Fruit fly (Drosophila melanogaster) whole organism, embryonic: ENCODE data around the gene Fas3.

Source experiments
- Blimp-1 ChIP-seq: fragments of 200-800 bp; sonication (Bioruptor generic); optimal IDR thresholded peaks from 3 replicates; lab custom pipeline; 2018; ENCODE audit warnings: missing biosample characterization, missing genetic modification characterization, mild to moderate bottlenecking, moderate library complexity, missing genetic modification reagents
- CG10274 ChIP-seq: fragments of 200-800 bp; sonication (Bioruptor generic); optimal IDR thresholded peaks from 3 replicates; lab custom pipeline; 2017; ENCODE audit warnings: missing biosample characterization, mild to moderate bottlenecking, missing genetic modification characterization
- CG11093 ChIP-seq: fragments of 200-800 bp; sonication (Bioruptor generic); IDR thresholded peaks from 3 replicates; pipeline ENCODE4 v1.3.6; 2022; ENCODE audit warnings: missing biosample characterization, missing genetic modification characterization
- CG11456 ChIP-seq: fragments of 200-800 bp; sonication (Bioruptor generic); IDR thresholded peaks from 3 replicates; pipeline ENCODE4 v1.3.6; 2022; ENCODE audit warnings: missing biosample characterization, missing genetic modification characterization
- CG12219 ChIP-seq: fragments of 200-800 bp; sonication (Bioruptor generic); optimal IDR thresholded peaks from 3 replicates; lab custom pipeline; 2018; ENCODE audit warnings: missing biosample characterization, mild to moderate bottlenecking, missing genetic modification characterization
- CG12942 ChIP-seq: fragments of 200-800 bp; sonication (Bioruptor generic); optimal IDR thresholded peaks from 3 replicates; lab custom pipeline; 2016; ENCODE audit warnings: missing biosample characterization, missing genetic modification characterization
- CG13424 ChIP-seq: fragments of 200-800 bp; sonication (Bioruptor generic); optimal IDR thresholded peaks from 2 replicates; lab custom pipeline; 2019; ENCODE audit warnings: missing biosample characterization, mild to moderate bottlenecking, missing genetic modification characterization, moderate library complexity
- CG14965 ChIP-seq: fragments of 200-800 bp; sonication (Bioruptor generic); optimal IDR thresholded peaks from 2 replicates; lab custom pipeline; 2016; ENCODE audit warnings: missing biosample characterization, missing genetic modification characterization, borderline replicate concordance
- CG1603 ChIP-seq: fragments of 200-800 bp; sonication (Bioruptor generic); optimal IDR thresholded peaks from 2 replicates; lab custom pipeline; 2019; ENCODE audit warnings: missing biosample characterization, mild to moderate bottlenecking, missing genetic modification characterization, moderate library complexity
- CG17568 ChIP-seq: fragments of 200-800 bp; sonication (Bioruptor generic); optimal IDR thresholded peaks from 2 replicates; lab custom pipeline; 2018; ENCODE audit warnings: missing biosample characterization, mild to moderate bottlenecking, missing genetic modification characterization, moderate library complexity
- CG2199 ChIP-seq: fragments of 200-800 bp; sonication (Bioruptor generic); IDR thresholded peaks from 3 replicates; pipeline ENCODE4 v1.3.6; 2022; ENCODE audit warnings: missing biosample characterization, missing genetic modification characterization
- CG2875 ChIP-seq: fragments of 200-800 bp; sonication (Bioruptor generic); optimal IDR thresholded peaks from 2 replicates; lab custom pipeline; 2017; ENCODE audit warnings: missing biosample characterization, mild to moderate bottlenecking, missing genetic modification characterization, missing genetic modification reagents
- CG30020 ChIP-seq: fragments of 200-800 bp; optimal IDR thresholded peaks from 2 replicates; lab custom pipeline; 2019; ENCODE audit warnings: missing biosample characterization, mild to moderate bottlenecking, missing genetic modification characterization, moderate library complexity
- CG30431 ChIP-seq: fragments of 200-800 bp; sonication (Bioruptor generic); optimal IDR thresholded peaks from 2 replicates; lab custom pipeline; 2017; ENCODE audit warnings: missing biosample characterization, missing genetic modification characterization
- CG31224 ChIP-seq: fragments of 200-800 bp; sonication (Bioruptor generic); IDR thresholded peaks from 2 replicates; pipeline ENCODE4 v1.3.6; 2022; ENCODE audit warnings: missing biosample characterization, missing genetic modification characterization
- CG32767 ChIP-seq: fragments of 200-800 bp; sonication (Bioruptor generic); IDR thresholded peaks from 2 replicates; pipeline ENCODE4 v1.3.6; 2022; ENCODE audit warnings: missing biosample characterization, missing genetic modification characterization
- CG32772 ChIP-seq: fragments of 200-800 bp; sonication (Bioruptor generic); IDR thresholded peaks from 2 replicates; pipeline ENCODE4 v1.3.6; 2022; ENCODE audit warnings: missing biosample characterization, missing genetic modification characterization
- CG6813 ChIP-seq: fragments of 200-800 bp; sonication (Bioruptor generic); optimal IDR thresholded peaks from 2 replicates; lab custom pipeline; 2017; ENCODE audit warnings: missing biosample characterization, missing genetic modification characterization, mild to moderate bottlenecking, moderate library complexity, missing genetic modification reagents
- CG8765 ChIP-seq: fragments of 200-800 bp; sonication (Bioruptor generic); IDR thresholded peaks from 2 replicates; pipeline ENCODE4 v1.3.6; 2022; ENCODE audit warnings: missing biosample characterization, missing genetic modification characterization
- CG8924 ChIP-seq: fragments of 200-800 bp; optimal IDR thresholded peaks from 3 replicates; lab custom pipeline; 2019; ENCODE audit warnings: missing biosample characterization, mild to moderate bottlenecking, missing genetic modification characterization, moderate library complexity
- Chrac-16 ChIP-seq: fragments of 200-800 bp; sonication (Bioruptor generic); optimal IDR thresholded peaks from 3 replicates; lab custom pipeline; 2016; ENCODE audit warnings: missing biosample characterization, missing genetic modification characterization
- CoRest ChIP-seq: fragments of 200-800 bp; sonication (Bioruptor generic); optimal IDR thresholded peaks from 3 replicates; lab custom pipeline; 2018; ENCODE audit warnings: missing biosample characterization, mild to moderate bottlenecking, missing genetic modification characterization, moderate library complexity
- Eip74EF ChIP-seq, 2 experiments: fragments of 200-800 bp in 1 of 2; fragments of >200 bp in 1 of 2; sonication (Bioruptor generic) in 1 of 2; optimal IDR thresholded peaks; 2 replicates each; lab custom pipeline; 2017 to 2019; ENCODE audit warnings: missing biosample characterization in 2 of 2, missing genetic modification characterization in 2 of 2, mild to moderate bottlenecking in 1 of 2, moderate library complexity in 1 of 2
- Fer1 ChIP-seq: fragments of 200-800 bp; sonication (Bioruptor generic); optimal IDR thresholded peaks from 2 replicates; lab custom pipeline; 2017; ENCODE audit warnings: missing biosample characterization, mild to moderate bottlenecking, missing genetic modification characterization
- Ptx1 ChIP-seq: fragments of 200-800 bp; sonication (Bioruptor generic); IDR thresholded peaks from 2 replicates; pipeline ENCODE4 v1.3.6; 2022; ENCODE audit warnings: missing biosample characterization, missing genetic modification characterization
- Sox102F ChIP-seq: fragments of 200-800 bp; sonication (Bioruptor generic); optimal IDR thresholded peaks from 2 replicates; lab custom pipeline; 2018; ENCODE audit warnings: missing biosample characterization, mild to moderate bottlenecking, missing genetic modification characterization, moderate library complexity
- Stat92E ChIP-seq, 3 experiments: fragments of >200 bp in 2 of 3; fragments of 200-800 bp in 1 of 3; sonication (Bioruptor generic) in 1 of 3; optimal IDR thresholded peaks; 2 replicates each; lab custom pipeline; 2017 to 2019; ENCODE audit warnings: missing biosample characterization in 3 of 3, missing genetic modification characterization in 3 of 3, mild to moderate bottlenecking in 1 of 3, moderate library complexity in 1 of 3
- Vsx1 ChIP-seq: fragments of 200-800 bp; sonication (Bioruptor generic); optimal IDR thresholded peaks from 2 replicates; lab custom pipeline; 2017; ENCODE audit warnings: missing biosample characterization, mild to moderate bottlenecking, missing genetic modification characterization, missing genetic modification reagents
- chif ChIP-seq, 2 experiments: fragments of 200-800 bp; sonication (Bioruptor generic); optimal IDR thresholded peaks; 3 replicates each; lab custom pipeline; 2016; ENCODE audit warnings: missing biosample characterization in 2 of 2, missing genetic modification characterization in 2 of 2
- crol ChIP-seq: fragments of 200-800 bp; sonication (Bioruptor generic); IDR thresholded peaks from 2 replicates; pipeline ENCODE4 v1.3.6; 2022; ENCODE audit warnings: missing biosample characterization, missing genetic modification characterization
- dmrt99B ChIP-seq: fragments of 200-800 bp; sonication (Bioruptor generic); optimal IDR thresholded peaks from 2 replicates; lab custom pipeline; 2018; ENCODE audit warnings: missing biosample characterization, mild to moderate bottlenecking, missing genetic modification characterization, moderate library complexity
- hbn ChIP-seq: fragments of 200-800 bp; sonication (Bioruptor generic); IDR thresholded peaks from 2 replicates; pipeline ENCODE4 v1.3.6; 2022; ENCODE audit warnings: missing biosample characterization, missing genetic modification characterization; ENCODE audit not compliant: partially characterized antibody
- ind ChIP-seq: fragments of 200-800 bp; sonication (Bioruptor generic); optimal IDR thresholded peaks from 3 replicates; lab custom pipeline; 2016; ENCODE audit warnings: missing biosample characterization, missing genetic modification characterization
- kah ChIP-seq: fragments of 200-800 bp; sonication (Bioruptor generic); optimal IDR thresholded peaks from 2 replicates; lab custom pipeline; 2018; ENCODE audit warnings: missing biosample characterization, mild to moderate bottlenecking, missing genetic modification characterization
- oc ChIP-seq: fragments of 200-800 bp; sonication (Bioruptor generic); optimal IDR thresholded peaks from 2 replicates; lab custom pipeline; 2018; ENCODE audit warnings: missing biosample characterization, mild to moderate bottlenecking, missing genetic modification characterization, moderate library complexity
- pita ChIP-seq: fragments of 200-800 bp; sonication (Bioruptor generic); optimal IDR thresholded peaks from 2 replicates; lab custom pipeline; 2017; ENCODE audit warnings: missing biosample characterization, mild to moderate bottlenecking, missing genetic modification characterization
- prd ChIP-seq, 3 experiments: fragments of >200 bp in 2 of 3; fragments of 200-800 bp in 1 of 3; sonication (Bioruptor generic) in 1 of 3; optimal IDR thresholded peaks in 2 of 3; IDR thresholded peaks in 1 of 3; 2 replicates in 2 of 3; 3 replicates in 1 of 3; pipeline versions ENCODE4 v1.3.6 to Lab custom; 2017 to 2022; ENCODE audit warnings: missing biosample characterization in 1 of 3, missing genetic modification characterization in 1 of 3
- ro ChIP-seq: fragments of 200-800 bp; sonication (Bioruptor generic); IDR thresholded peaks from 2 replicates; pipeline ENCODE4 v1.3.6; 2022; ENCODE audit warnings: missing biosample characterization, missing genetic modification characterization
- sc ChIP-seq, 3 experiments: fragments of >200 bp in 2 of 3; fragments of 200-800 bp in 1 of 3; sonication (Bioruptor generic) in 1 of 3; optimal IDR thresholded peaks; 2 replicates in 2 of 3; 3 replicates in 1 of 3; lab custom pipeline; 2017; ENCODE audit warnings: mild to moderate bottlenecking in 1 of 3, missing biosample characterization in 1 of 3, missing genetic modification characterization in 1 of 3, missing genetic modification reagents in 1 of 3
- sisA ChIP-seq: fragments of 200-800 bp; sonication (Bioruptor generic); IDR thresholded peaks from 2 replicates; pipeline ENCODE4 v1.3.6; 2022; ENCODE audit warnings: missing biosample characterization, missing genetic modification characterization
- slbo ChIP-seq: fragments of 200-800 bp; sonication (Bioruptor generic); IDR thresholded peaks from 2 replicates; pipeline ENCODE4 v1.3.6; 2022; ENCODE audit warnings: missing biosample characterization, missing genetic modification characterization
- slp2 ChIP-seq: fragments of 200-800 bp; sonication (Bioruptor generic); optimal IDR thresholded peaks from 2 replicates; lab custom pipeline; 2016; ENCODE audit warnings: missing biosample characterization, missing genetic modification characterization
- sob ChIP-seq: fragments of 200-800 bp; sonication (Bioruptor generic); IDR thresholded peaks from 2 replicates; pipeline ENCODE4 v1.3.6; 2022; ENCODE audit warnings: missing biosample characterization, missing genetic modification characterization
- stwl ChIP-seq: fragments of 200-800 bp; sonication (Bioruptor generic); optimal IDR thresholded peaks from 3 replicates; lab custom pipeline; 2018; ENCODE audit warnings: missing biosample characterization, mild to moderate bottlenecking, missing genetic modification characterization, moderate library complexity
- tin ChIP-seq: fragments of 200-800 bp; sonication (Bioruptor generic); optimal IDR thresholded peaks from 3 replicates; lab custom pipeline; 2016; ENCODE audit warnings: missing biosample characterization, missing genetic modification characterization
- tio ChIP-seq: fragments of 200-800 bp; sonication (Bioruptor generic); optimal IDR thresholded peaks from 2 replicates; lab custom pipeline; 2017; ENCODE audit warnings: missing biosample characterization, missing genetic modification characterization, inconsistent platforms
- trem ChIP-seq: fragments of 200-800 bp; optimal IDR thresholded peaks from 3 replicates; lab custom pipeline; 2019; ENCODE audit warnings: missing biosample characterization, mild to moderate bottlenecking, missing genetic modification characterization, moderate library complexity
- zfh1 ChIP-seq: fragments of 200-800 bp; sonication (Bioruptor generic); IDR thresholded peaks from 3 replicates; pipeline ENCODE4 v1.3.6; 2022; ENCODE audit warnings: missing biosample characterization, missing genetic modification characterization

Gene Fas3

dm6 chr2L:18310489-18310888, 9.4 kb upstream of the Fas3 start (continued):
- TF ChIP-seq dmrt99B (tag; lab: Kevin White, UChicago) = peak; percentile 69
- peak; percentile 16 for TF ChIP-seq slp2
- TF ChIP-seq CG13424 (tag; lab: Kevin White, UChicago) = peak; percentile 66
- 0 out of 3 replicates have a peak, but pooled peaks have one; percentile 35 for TF ChIP-seq CG11093 (GFP tag; lab: Robert Waterston, UW)
- TF ChIP-seq zfh1 (GFP tag; lab: Robert Waterston, UW) = peak; percentile 14; the same call in 1 of the 3 replicates
- TF ChIP-seq tin (GFP tag; lab: Kevin White, UChicago) = peak; percentile 34
- TF ChIP-seq CG2199 = 0 out of 3 replicates have a peak, but pooled peaks have one; percentile 23
- TF ChIP-seq CG2875 (GFP tag; lab: Kevin White, UChicago) = peak; percentile 9
- peak; percentile 51 for TF ChIP-seq ind (GFP tag; lab: Kevin White, UChicago)
- TF ChIP-seq CG12942 (GFP tag; lab: Kevin White, UChicago) = peak; percentile 41
- TF ChIP-seq CG8765 = no peak
- 0 out of 3 replicates have a peak, but pooled peaks have one; percentile 31 for TF ChIP-seq CG11456 (GFP tag; lab: Robert Waterston, UW)
- TF ChIP-seq kah (GFP tag; lab: Kevin White, UChicago) = peak; percentile 1
- TF ChIP-seq Chrac-16 = peak; percentile 49
- TF ChIP-seq Blimp-1 = peak; percentile 82
- TF ChIP-seq Sox102F (GFP tag; lab: Kevin White, UChicago) = peak; percentile 78
- TF ChIP-seq Fer1 (GFP tag; lab: Kevin White, UChicago) = peak; percentile 54
- peak; percentile 32 for TF ChIP-seq stwl
- TF ChIP-seq CG14965 (GFP tag; lab: Kevin White, UChicago) = no peak
- peak; percentile 9 for TF ChIP-seq CG17568 (GFP tag; lab: Kevin White, UChicago)
- TF ChIP-seq chif (GFP tag; optimal IDR thresholded peaks at IDR 0.05; lab: Kevin White, UChicago) = no peak
- TF ChIP-seq CG31224 (GFP tag; lab: Robert Waterston, UW) = peak; percentile 30; the same call in 1 of the 2 replicates
- TF ChIP-seq sisA (GFP tag; lab: Robert Waterston, UW) = peak; percentile 71
- peak; percentile 52; the same call in 1 of the 2 replicates for TF ChIP-seq CG32772
- TF ChIP-seq CG8924 (tag; lab: Kevin White, UChicago) = peak; percentile 37
- TF ChIP-seq CG1603 (tag; lab: Kevin White, UChicago) = no peak
- TF ChIP-seq CoRest (tag; lab: Kevin White, UChicago) = peak; percentile 51
- TF ChIP-seq CG30431 (GFP tag; lab: Kevin White, UChicago) = no peak
- TF ChIP-seq sc (optimal IDR thresholded peaks at IDR 0.05; lab: Kevin White, UChicago) = no peak
- peak; percentile 68 for TF ChIP-seq sc (GFP tag; optimal IDR thresholded peaks at IDR 0.05; lab: Kevin White, UChicago)
- TF ChIP-seq Stat92E (GFP tag; optimal IDR thresholded peaks at IDR 0.05; lab: Kevin White, UChicago) = no peak
- peak; percentile 39 for TF ChIP-seq oc
- TF ChIP-seq Vsx1 (GFP tag; lab: Kevin White, UChicago) = peak; percentile 49
- TF ChIP-seq CG6813 (GFP tag; lab: Kevin White, UChicago) = peak; percentile 45
- no peak for TF ChIP-seq ro (GFP tag; lab: Robert Waterston, UW)
- no peak for TF ChIP-seq prd (optimal IDR thresholded peaks at IDR 0.05; lab: Kevin White, UChicago)
- peak; percentile 70; the same call in 2 of the 3 replicates for TF ChIP-seq prd (GFP tag; IDR thresholded peaks at IDR 0.05; lab: Robert Waterston, UW)
- TF ChIP-seq CG12219 (GFP tag; lab: Kevin White, UChicago) = peak; percentile 24
- TF ChIP-seq trem = peak; percentile 44
- TF ChIP-seq Ptx1 = peak; percentile 57; the same call in 1 of the 2 replicates
- TF ChIP-seq CG32767 (GFP tag; lab: Robert Waterston, UW) = 0 out of 2 replicates have a peak, but pooled peaks have one; percentile 14
- no peak for TF ChIP-seq CG10274
- no peak for TF ChIP-seq CG30020
- no peak for TF ChIP-seq pita (GFP tag; lab: Kevin White, UChicago)
- TF ChIP-seq sob (GFP tag; lab: Robert Waterston, UW) = peak; percentile 33; the same call in 1 of the 2 replicates
- peak in 1 of 2 experiments; percentile 25 for TF ChIP-seq Eip74EF (GFP tag; optimal IDR thresholded peaks at IDR 0.05; lab: Kevin White, UChicago)
- no peak for TF ChIP-seq crol (GFP tag; lab: Robert Waterston, UW)
- peak; percentile 56 for TF ChIP-seq tio (GFP tag; lab: Kevin White, UChicago)
- TF ChIP-seq hbn (GFP tag; lab: Robert Waterston, UW) = no peak
- TF ChIP-seq slbo = peak; percentile 57
